Fruit fly (Drosophila melanogaster) Kc167 (cell line): ENCODE data around the gene bru3.

Experiments used
- Sin3A ChIP-seq: fragments of >200 bp; optimal IDR thresholded peaks from 2 replicates; lab custom pipeline; 2018; ENCODE audit warnings: missing external identifiers
- h ChIP-seq: fragments of >200 bp; optimal IDR thresholded peaks from 3 replicates; lab custom pipeline; 2018; ENCODE audit warnings: missing external identifiers

DNA sequence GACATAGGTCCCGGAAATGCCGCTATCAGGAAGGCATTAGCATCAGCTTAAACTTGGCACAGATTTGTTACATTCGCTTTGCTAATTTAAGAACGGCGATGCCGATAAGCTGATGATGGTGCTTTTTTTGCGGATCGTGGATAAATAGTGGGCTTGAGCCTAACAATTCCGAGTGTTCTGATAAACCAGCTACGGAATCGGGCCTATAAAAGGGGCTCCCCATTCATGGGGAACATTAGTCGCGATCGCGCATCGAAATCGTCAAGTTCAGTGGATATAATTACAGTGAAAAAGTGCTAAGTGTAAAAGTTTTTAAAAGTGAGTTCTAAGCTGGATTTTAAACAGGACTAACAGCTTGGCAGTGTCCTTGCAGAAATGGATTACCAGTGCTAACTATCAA is 42.6 kb upstream of the bru3 start, which contains the start of gene Hml:
- no peak for TF ChIP-seq Sin3A (lab: Kevin White, UChicago)
- no peak for TF ChIP-seq h (lab: Kevin White, UChicago)
